Worm (Caenorhabditis elegans) whole organism, L2 larva: ENCODE measurements around the gene F28G4.4.

Experiments used
- ZK546.5 ChIP-seq: sonication (generic microtip); optimal IDR thresholded peaks from 2 replicates; lab custom pipeline; 2017; ENCODE audit warnings: missing biosample characterization, missing genetic modification characterization
- elt-3 ChIP-seq: sonication (generic microtip); optimal IDR thresholded peaks from 2 replicates; lab custom pipeline; 2017; ENCODE audit warnings: missing biosample characterization, missing genetic modification characterization
- lin-39 ChIP-seq: fragments of 150-350 bp; optimal IDR thresholded peaks from 2 replicates; lab custom pipeline; 2014; ENCODE audit warnings: missing biosample characterization, missing genetic modification reagents, missing genetic modification characterization
- nhr-11 ChIP-seq: fragments of 150-350 bp; optimal IDR thresholded peaks from 2 replicates; lab custom pipeline; 2014; ENCODE audit warnings: missing biosample characterization, missing genetic modification characterization
- nhr-237 ChIP-seq: fragments of 150-350 bp; optimal IDR thresholded peaks from 2 replicates; lab custom pipeline; 2014; ENCODE audit warnings: missing biosample characterization, missing genetic modification characterization
- unc-62 ChIP-seq: fragments of 150-350 bp; optimal IDR thresholded peaks from 2 replicates; lab custom pipeline; 2014; ENCODE audit warnings: missing biosample characterization, missing genetic modification reagents, missing genetic modification characterization
- ztf-4 ChIP-seq: fragments of 150-350 bp; optimal IDR thresholded peaks from 2 replicates; lab custom pipeline; 2014; ENCODE audit warnings: missing biosample characterization, missing genetic modification characterization

- no peak for TF ChIP-seq ZK546.5
- no peak for TF ChIP-seq elt-3 (tag; lab: Kevin White, UChicago)
- no peak for TF ChIP-seq lin-39
- no peak for TF ChIP-seq ztf-4 (tag; lab: Kevin White, UChicago)
- no peak for TF ChIP-seq unc-62
- TF ChIP-seq nhr-237, result no peak
- no peak for TF ChIP-seq nhr-11 (tag; lab: Kevin White, UChicago)
Observed at ce11 chrV:16277918-16278317, 7.8 kb downstream of the F28G4.4 start, which contains the start of gene cyp-37B1.
